Worm (Caenorhabditis elegans) whole organism, L3 larva: ENCODE results near the gene F56D2.2.

ENCODE experiments used
- R02D3.7 ChIP-seq: fragments of 150-350 bp; optimal IDR thresholded peaks from 2 replicates; lab custom pipeline; 2014; ENCODE audit warnings: missing biosample characterization, missing genetic modification characterization
- fos-1 ChIP-seq: fragments of 150-350 bp; optimal IDR thresholded peaks from 2 replicates; lab custom pipeline; 2014; ENCODE audit warnings: missing biosample characterization, missing genetic modification characterization
- jun-1 ChIP-seq: fragments of 150-350 bp; optimal IDR thresholded peaks from 2 replicates; lab custom pipeline; 2014; ENCODE audit warnings: missing biosample characterization, missing genetic modification reagents, missing genetic modification characterization
- lin-15B ChIP-seq: fragments of 150-350 bp; optimal IDR thresholded peaks from 2 replicates; lab custom pipeline; 2014; ENCODE audit warnings: missing biosample characterization, missing genetic modification characterization
- nfya-1 ChIP-seq: sonication (generic microtip); optimal IDR thresholded peaks from 2 replicates; lab custom pipeline; 2017; ENCODE audit warnings: missing genetic modification characterization, mild to moderate bottlenecking, missing compliant biosample characterization, antibody characterized with exemption, moderate library complexity; ENCODE audit not compliant: insufficient read depth
- nhr-12 ChIP-seq: fragments of 150-350 bp; optimal IDR thresholded peaks from 2 replicates; lab custom pipeline; 2014; ENCODE audit warnings: missing biosample characterization, missing genetic modification characterization
- nhr-25 ChIP-seq: sonication (generic microtip); optimal IDR thresholded peaks from 2 replicates; lab custom pipeline; 2017; ENCODE audit warnings: missing biosample characterization, missing genetic modification characterization
- nhr-76 ChIP-seq: fragments of 150-350 bp; sonication (generic microtip); optimal IDR thresholded peaks from 5 replicates; lab custom pipeline; 2014; ENCODE audit warnings: missing biosample characterization, missing genetic modification characterization
- nhr-77 ChIP-seq: fragments of 150-350 bp; optimal IDR thresholded peaks from 2 replicates; lab custom pipeline; 2014; ENCODE audit warnings: missing biosample characterization, missing genetic modification characterization
- pqm-1 ChIP-seq: fragments of 150-350 bp; optimal IDR thresholded peaks from 2 replicates; lab custom pipeline; 2017; ENCODE audit warnings: missing biosample characterization, missing genetic modification characterization, inconsistent platforms
- skn-1 ChIP-seq: fragments of 150-350 bp; optimal IDR thresholded peaks from 2 replicates; lab custom pipeline; 2014; ENCODE audit warnings: missing biosample characterization, missing genetic modification characterization
- snpc-4 ChIP-seq: fragments of 150-350 bp; optimal IDR thresholded peaks from 2 replicates; lab custom pipeline; 2014; ENCODE audit warnings: missing biosample characterization, missing genetic modification characterization
- zag-1 ChIP-seq: fragments of 150-350 bp; optimal IDR thresholded peaks from 2 replicates; lab custom pipeline; 2014; ENCODE audit warnings: missing biosample characterization, missing genetic modification characterization

- TF ChIP-seq nhr-76 (tag; lab: Kevin White, UChicago), result no peak
- TF ChIP-seq nfya-1 (tag; lab: Kevin White, UChicago), result no peak
- TF ChIP-seq snpc-4 (tag; lab: Kevin White, UChicago), result no peak
- TF ChIP-seq skn-1, result no peak
- no peak for TF ChIP-seq nhr-12
- no peak for TF ChIP-seq nhr-25 (tag; lab: Kevin White, UChicago)
- TF ChIP-seq jun-1, result no peak
- no peak for TF ChIP-seq pqm-1 (tag; lab: Kevin White, UChicago)
- no peak for TF ChIP-seq zag-1
- TF ChIP-seq nhr-77, result no peak
- TF ChIP-seq lin-15B, result no peak
- no peak for TF ChIP-seq fos-1 (tag; lab: Kevin White, UChicago)
- TF ChIP-seq R02D3.7 (tag; lab: Kevin White, UChicago), result no peak
Observed at ce11 chrIII:5543050-5543449, 44.0 kb upstream of the F56D2.2 start, which contains the start of gene D1044.6.
